Worm (Caenorhabditis elegans) whole organism, late embryonic: Measurements from ENCODE around the gene npr-16.

Experiments used
- K02D7.2 ChIP-seq: sonication (generic microtip); optimal IDR thresholded peaks from 2 replicates; lab custom pipeline; 2017; ENCODE audit warnings: mild to moderate bottlenecking, missing genetic modification characterization, missing compliant biosample characterization
- T23F11.4 ChIP-seq: fragments of 200-800 bp; sonication (Bioruptor generic); optimal IDR thresholded peaks from 2 replicates; lab custom pipeline; 2018; ENCODE audit warnings: mild to moderate bottlenecking, missing genetic modification characterization, missing compliant biosample characterization
- Y22D7AL.16 ChIP-seq: sonication (generic microtip); optimal IDR thresholded peaks from 2 replicates; lab custom pipeline; 2016; ENCODE audit warnings: missing genetic modification characterization, missing compliant biosample characterization
- ama-1 ChIP-seq: fragments of 150-350 bp; optimal IDR thresholded peaks from 2 replicates; lab custom pipeline; 2014
- ceh-19 ChIP-seq: fragments of 200-800 bp; sonication (Bioruptor generic); optimal IDR thresholded peaks from 2 replicates; lab custom pipeline; 2018; ENCODE audit warnings: mild to moderate bottlenecking, missing genetic modification characterization, missing compliant biosample characterization
- ceh-2 ChIP-seq: sonication (generic microtip); optimal IDR thresholded peaks from 2 replicates; lab custom pipeline; 2016; ENCODE audit warnings: missing genotype, missing genetic modification characterization, missing compliant biosample characterization
- ceh-22 ChIP-seq: sonication (generic microtip); optimal IDR thresholded peaks from 2 replicates; lab custom pipeline; 2017; ENCODE audit warnings: missing biosample characterization, missing genetic modification characterization
- ceh-24 ChIP-seq: sonication (generic microtip); optimal IDR thresholded peaks from 2 replicates; lab custom pipeline; 2016; ENCODE audit warnings: mild to moderate bottlenecking, missing genetic modification characterization, missing compliant biosample characterization
- ceh-30 ChIP-seq: fragments of 150-350 bp; optimal IDR thresholded peaks from 2 replicates; lab custom pipeline; 2014; ENCODE audit warnings: missing biosample characterization, missing genetic modification characterization
- ceh-31 ChIP-seq: sonication (generic microtip); optimal IDR thresholded peaks from 2 replicates; lab custom pipeline; 2016; ENCODE audit warnings: missing genetic modification characterization, missing compliant biosample characterization
- ceh-34 ChIP-seq: sonication (generic microtip); optimal IDR thresholded peaks from 2 replicates; lab custom pipeline; 2016; ENCODE audit warnings: mild to moderate bottlenecking, missing genetic modification characterization, missing compliant biosample characterization
- ceh-45 ChIP-seq: fragments of 200-800 bp; sonication (Bioruptor generic); IDR thresholded peaks from 2 replicates; pipeline ENCODE4 v1.3.6; 2022; ENCODE audit warnings: missing genetic modification reagents, missing genetic modification characterization, missing compliant biosample characterization
- ceh-48 ChIP-seq: sonication (generic microtip); optimal IDR thresholded peaks from 2 replicates; lab custom pipeline; 2016; ENCODE audit warnings: missing genetic modification characterization, inconsistent platforms, missing compliant biosample characterization
- ceh-6 ChIP-seq: fragments of 200-800 bp; sonication (Bioruptor generic); optimal IDR thresholded peaks from 2 replicates; lab custom pipeline; 2018; ENCODE audit warnings: mild to moderate bottlenecking, missing genetic modification characterization, missing compliant biosample characterization
- dve-1 ChIP-seq: sonication (generic microtip); optimal IDR thresholded peaks from 2 replicates; lab custom pipeline; 2017; ENCODE audit warnings: antibody characterized with exemption, mild to moderate bottlenecking, missing genetic modification characterization, missing compliant biosample characterization
- elt-4 ChIP-seq: sonication (generic microtip); optimal IDR thresholded peaks from 2 replicates; lab custom pipeline; 2016; ENCODE audit warnings: missing genetic modification characterization, missing compliant biosample characterization
- ets-4 ChIP-seq: sonication (generic microtip); optimal IDR thresholded peaks from 2 replicates; lab custom pipeline; 2016; ENCODE audit warnings: missing genetic modification characterization, missing compliant biosample characterization
- fax-1 ChIP-seq: sonication (generic microtip); optimal IDR thresholded peaks from 2 replicates; lab custom pipeline; 2016; ENCODE audit warnings: missing genotype, missing genetic modification characterization, missing compliant biosample characterization
- fkh-10 ChIP-seq: fragments of 150-350 bp; optimal IDR thresholded peaks from 2 replicates; lab custom pipeline; 2014; ENCODE audit warnings: missing biosample characterization, missing genetic modification reagents, missing genetic modification characterization
- fkh-6 ChIP-seq: sonication (generic microtip); optimal IDR thresholded peaks from 2 replicates; lab custom pipeline; 2016; ENCODE audit warnings: missing genetic modification characterization, missing compliant biosample characterization
- gmeb-2 ChIP-seq: sonication (generic microtip); optimal IDR thresholded peaks from 2 replicates; lab custom pipeline; 2016; ENCODE audit warnings: missing genetic modification characterization, inconsistent platforms, missing compliant biosample characterization
- hlh-13 ChIP-seq: fragments of 200-800 bp; sonication (Bioruptor generic); optimal IDR thresholded peaks from 2 replicates; lab custom pipeline; 2018; ENCODE audit warnings: mild to moderate bottlenecking, missing genetic modification characterization, missing compliant biosample characterization
- hlh-15 ChIP-seq: sonication (generic microtip); optimal IDR thresholded peaks from 2 replicates; lab custom pipeline; 2016; ENCODE audit warnings: missing genetic modification characterization, missing compliant biosample characterization
- hlh-30 ChIP-seq: sonication (generic microtip); optimal IDR thresholded peaks from 2 replicates; lab custom pipeline; 2017; ENCODE audit warnings: antibody characterized with exemption, missing genetic modification characterization, missing compliant biosample characterization; ENCODE audit not compliant: insufficient read depth
- hlh-6 ChIP-seq: sonication (generic microtip); optimal IDR thresholded peaks from 2 replicates; lab custom pipeline; 2016; ENCODE audit warnings: missing genotype, missing genetic modification characterization, missing compliant biosample characterization
- hlh-8 ChIP-seq: sonication (generic microtip); optimal IDR thresholded peaks from 2 replicates; lab custom pipeline; 2016; ENCODE audit warnings: missing genotype, missing genetic modification characterization, missing compliant biosample characterization
- lin-11 ChIP-seq: fragments of 200-800 bp; sonication (Bioruptor generic); optimal IDR thresholded peaks from 2 replicates; lab custom pipeline; 2018; ENCODE audit warnings: mild to moderate bottlenecking, missing genetic modification characterization, missing compliant biosample characterization
- nfya-1 ChIP-seq: sonication (generic microtip); optimal IDR thresholded peaks from 2 replicates; lab custom pipeline; 2017; ENCODE audit warnings: missing genetic modification characterization, mild to moderate bottlenecking, missing compliant biosample characterization, antibody characterized with exemption, moderate library complexity
- nhr-11 ChIP-seq: fragments of 150-350 bp; optimal IDR thresholded peaks from 2 replicates; lab custom pipeline; 2014; ENCODE audit warnings: missing biosample characterization, missing genetic modification characterization
- nhr-232 ChIP-seq: sonication (generic microtip); optimal IDR thresholded peaks from 2 replicates; lab custom pipeline; 2016; ENCODE audit warnings: missing genetic modification characterization, missing compliant biosample characterization
- npax-4 ChIP-seq: sonication (generic microtip); optimal IDR thresholded peaks from 2 replicates; lab custom pipeline; 2016; ENCODE audit warnings: missing genetic modification characterization, missing compliant biosample characterization
- odd-2 ChIP-seq: sonication (generic microtip); optimal IDR thresholded peaks from 2 replicates; lab custom pipeline; 2017; ENCODE audit warnings: antibody characterized with exemption, mild to moderate bottlenecking, missing genetic modification characterization, missing compliant biosample characterization
- pag-3 ChIP-seq: sonication (generic microtip); optimal IDR thresholded peaks from 2 replicates; lab custom pipeline; 2016; ENCODE audit warnings: missing compliant biosample characterization, missing genetic modification characterization, borderline replicate concordance
- pat-9 ChIP-seq: fragments of 200-800 bp; sonication (Bioruptor generic); optimal IDR thresholded peaks from 2 replicates; lab custom pipeline; 2018; ENCODE audit warnings: mild to moderate bottlenecking, missing genetic modification characterization, moderate library complexity, missing compliant biosample characterization
- pax-1 ChIP-seq: fragments of 150-350 bp; optimal IDR thresholded peaks from 2 replicates; lab custom pipeline; 2014; ENCODE audit warnings: missing biosample characterization, missing genetic modification characterization
- pha-2 ChIP-seq: sonication (generic microtip); optimal IDR thresholded peaks from 2 replicates; lab custom pipeline; 2017; ENCODE audit warnings: mild to moderate bottlenecking, missing genetic modification characterization, missing compliant biosample characterization
- pqm-1 ChIP-seq: sonication (generic microtip); optimal IDR thresholded peaks from 2 replicates; lab custom pipeline; 2016; ENCODE audit warnings: missing genetic modification characterization, missing compliant biosample characterization
- pros-1 ChIP-seq: fragments of 150-350 bp; optimal IDR thresholded peaks from 2 replicates; lab custom pipeline; 2014; ENCODE audit warnings: missing biosample characterization, missing genetic modification reagents, missing genetic modification characterization
- ref-2 ChIP-seq: sonication (generic microtip); optimal IDR thresholded peaks from 2 replicates; lab custom pipeline; 2016; ENCODE audit warnings: missing genetic modification characterization, missing compliant biosample characterization
- rnt-1 ChIP-seq: sonication (generic microtip); optimal IDR thresholded peaks from 2 replicates; lab custom pipeline; 2016; ENCODE audit warnings: missing genetic modification characterization, missing compliant biosample characterization
- sdc-2 ChIP-seq: sonication (generic microtip); optimal IDR thresholded peaks from 2 replicates; lab custom pipeline; 2016; ENCODE audit warnings: missing genotype, missing genetic modification characterization, missing compliant biosample characterization
- sox-4 ChIP-seq: sonication (generic microtip); optimal IDR thresholded peaks from 2 replicates; lab custom pipeline; 2017; ENCODE audit warnings: mild to moderate bottlenecking, missing genetic modification characterization, inconsistent platforms, missing compliant biosample characterization
- syd-9 ChIP-seq: sonication (generic microtip); optimal IDR thresholded peaks from 2 replicates; lab custom pipeline; 2016; ENCODE audit warnings: mild to moderate bottlenecking, missing genetic modification characterization, moderate library complexity, missing compliant biosample characterization
- tbx-2 ChIP-seq: sonication (generic microtip); optimal IDR thresholded peaks from 2 replicates; lab custom pipeline; 2016; ENCODE audit warnings: missing genetic modification characterization, missing compliant biosample characterization
- ttx-3 ChIP-seq: sonication (generic microtip); optimal IDR thresholded peaks from 2 replicates; lab custom pipeline; 2016; ENCODE audit warnings: missing genetic modification reagents, missing genetic modification characterization, missing compliant biosample characterization
- unc-3 ChIP-seq, 2 experiments: fragments of 200-800 bp in 1 of 2; sonication (Bioruptor generic) in 1 of 2; sonication (generic microtip) in 1 of 2; conservative IDR thresholded peaks in 1 of 2; optimal IDR thresholded peaks in 1 of 2; 2 replicates each; pipeline versions ENCODE4 v1.3.6 to Lab custom; 2016 to 2022; ENCODE audit warnings: missing compliant biosample characterization in 2 of 2, missing genetic modification characterization in 2 of 2, missing genetic modification reagents in 1 of 2
- unc-42 ChIP-seq: sonication (generic microtip); optimal IDR thresholded peaks from 2 replicates; lab custom pipeline; 2016; ENCODE audit warnings: missing genotype, missing genetic modification characterization, missing compliant biosample characterization
- unc-55 ChIP-seq: sonication (generic microtip); optimal IDR thresholded peaks from 2 replicates; lab custom pipeline; 2017; ENCODE audit warnings: missing biosample characterization, missing genetic modification reagents, missing genetic modification characterization
- unc-86 ChIP-seq: sonication (generic microtip); optimal IDR thresholded peaks from 2 replicates; lab custom pipeline; 2016; ENCODE audit warnings: missing genetic modification characterization, missing compliant biosample characterization
- zip-5 ChIP-seq: sonication (generic microtip); optimal IDR thresholded peaks from 2 replicates; lab custom pipeline; 2016; ENCODE audit warnings: missing genetic modification characterization, missing compliant biosample characterization

Gene npr-16

DNA sequence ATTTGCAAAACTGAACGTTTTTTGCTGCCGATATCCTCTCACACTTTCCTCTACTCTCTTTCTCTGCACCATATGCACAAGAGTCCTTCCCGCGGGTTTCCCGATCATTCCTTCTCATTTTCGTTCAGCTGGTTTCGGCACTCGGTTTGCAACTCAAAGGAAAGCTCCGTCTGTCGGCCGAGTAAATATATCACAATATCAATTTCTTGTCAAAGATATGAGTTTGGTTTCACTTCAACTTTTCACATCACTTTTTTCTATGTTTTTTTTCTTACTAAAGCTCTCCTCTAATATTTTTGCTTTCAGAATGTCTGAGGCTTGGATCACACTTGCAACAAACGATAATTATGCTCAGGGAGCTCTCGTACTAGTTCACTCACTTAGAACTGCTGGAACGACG lies 18.7 kb downstream of the npr-16 start, which contains the start of gene gyg-1:
Gene gyg-1 (plus strand): TSS at position 301 of the 400 bp plus-strand sequence.
- TF ChIP-seq nhr-232 (peak; percentile 9), ref-2 (no peak)

DNA sequence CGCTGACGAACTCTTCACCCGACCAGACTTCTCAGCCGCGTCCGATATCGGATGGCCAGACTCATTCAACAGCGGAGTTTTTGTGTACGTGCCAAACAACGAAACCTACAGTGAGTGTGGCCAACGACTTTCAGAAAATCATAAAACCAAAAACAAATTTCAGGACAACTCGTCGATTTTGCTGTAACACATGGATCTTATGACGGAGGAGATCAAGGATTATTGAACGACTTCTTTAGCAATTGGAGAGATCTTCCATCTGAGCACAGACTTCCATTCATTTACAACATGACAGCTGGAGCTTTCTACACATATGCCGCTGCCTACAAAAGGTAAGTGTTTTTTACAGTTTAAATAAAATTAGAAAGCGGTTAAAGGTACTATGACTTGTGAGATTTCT lies 19.5 kb downstream of the npr-16 start:
- TF ChIP-seq unc-55 (GFP tag; lab: Kevin White, UChicago) (no peak), hlh-13 (GFP tag; lab: Kevin White, UChicago) (no peak)

DNA sequence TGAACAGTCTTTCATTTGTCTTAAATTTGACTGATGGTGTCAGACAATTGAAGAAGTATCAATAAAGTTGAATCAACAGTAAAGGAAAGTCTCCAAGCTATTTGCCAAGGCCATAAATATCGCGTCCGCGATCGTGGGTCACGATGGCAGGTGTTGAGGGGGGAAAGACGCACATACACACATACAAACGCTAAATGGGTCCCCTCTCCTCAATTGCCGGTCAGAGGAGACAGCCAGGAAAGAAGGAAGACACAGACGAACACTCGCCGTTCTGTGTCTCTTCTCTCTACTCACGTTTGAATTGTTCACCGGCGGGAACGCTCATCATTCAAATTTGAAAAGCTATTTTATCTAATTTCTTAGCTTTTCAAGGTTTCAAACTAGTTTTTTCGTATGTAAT lies 22.3 kb downstream of the npr-16 start:
- TF ChIP-seq ceh-34 (tag; lab: Kevin White, UChicago) = no peak
- TF ChIP-seq nhr-11 (tag; lab: Kevin White, UChicago) = no peak
- TF ChIP-seq ceh-6 = no peak
- TF ChIP-seq pax-1 (tag; lab: Kevin White, UChicago) = no peak
- no peak for TF ChIP-seq ceh-19 (GFP tag; lab: Kevin White, UChicago)
- peak; percentile 25 for TF ChIP-seq nfya-1 (tag; lab: Kevin White, UChicago)
- TF ChIP-seq fkh-10 (GFP tag; lab: Kevin White, UChicago) = no peak
- no peak for TF ChIP-seq unc-86 (tag; lab: Kevin White, UChicago)
- peak; percentile 61 for TF ChIP-seq hlh-30 (tag; lab: Kevin White, UChicago)
- TF ChIP-seq ceh-48 (tag; lab: Kevin White, UChicago) = no peak
- TF ChIP-seq lin-11 (tag; lab: Kevin White, UChicago) = no peak
- no peak for TF ChIP-seq npax-4 (tag; lab: Kevin White, UChicago)
- TF ChIP-seq unc-3 (GFP tag; conservative IDR thresholded peaks at IDR 0.05; lab: Robert Waterston, UW) = no peak
- no peak for TF ChIP-seq unc-3 (tag; optimal IDR thresholded peaks at IDR 0.05; lab: Kevin White, UChicago)
- TF ChIP-seq Y22D7AL.16 (tag; lab: Kevin White, UChicago) = no peak
- TF ChIP-seq dve-1 (tag; lab: Kevin White, UChicago) = no peak
- no peak for TF ChIP-seq elt-4 (tag; lab: Kevin White, UChicago)
- peak; percentile 11 for TF ChIP-seq tbx-2 (tag; lab: Kevin White, UChicago)
- peak; percentile 22 for TF ChIP-seq rnt-1 (tag; lab: Kevin White, UChicago)
- TF ChIP-seq ref-2 = peak; percentile 44
- no peak for TF ChIP-seq pat-9 (tag; lab: Kevin White, UChicago)
- no peak for TF ChIP-seq fax-1
- TF ChIP-seq hlh-8 = no peak
- no peak for TF ChIP-seq odd-2 (tag; lab: Kevin White, UChicago)
- no peak for TF ChIP-seq ceh-45
- no peak for TF ChIP-seq pqm-1 (tag; lab: Kevin White, UChicago)
- TF ChIP-seq fkh-6 (tag; lab: Kevin White, UChicago) = no peak
- no peak for TF ChIP-seq ceh-22
- no peak for TF ChIP-seq zip-5 (tag; lab: Kevin White, UChicago)
- TF ChIP-seq sdc-2 (tag; lab: Kevin White, UChicago) = no peak
- no peak for TF ChIP-seq ama-1
- TF ChIP-seq pag-3 = no peak
- TF ChIP-seq T23F11.4 (GFP tag; lab: Kevin White, UChicago) = no peak
- TF ChIP-seq K02D7.2 (tag; lab: Kevin White, UChicago) = no peak
- no peak for TF ChIP-seq syd-9 (tag; lab: Kevin White, UChicago)
- no peak for TF ChIP-seq hlh-13 (GFP tag; lab: Kevin White, UChicago)
- no peak for TF ChIP-seq hlh-15 (tag; lab: Kevin White, UChicago)
- TF ChIP-seq ets-4 (tag; lab: Kevin White, UChicago) = no peak
- no peak for TF ChIP-seq ttx-3 (tag; lab: Kevin White, UChicago)
- TF ChIP-seq sox-4 (tag; lab: Kevin White, UChicago) = no peak
- no peak for TF ChIP-seq gmeb-2 (tag; lab: Kevin White, UChicago)
- peak; percentile 66 for TF ChIP-seq ceh-31 (tag; lab: Kevin White, UChicago)
- no peak for TF ChIP-seq ceh-2
- no peak for TF ChIP-seq ceh-30
- TF ChIP-seq unc-42 (tag; lab: Kevin White, UChicago) = peak; percentile 25
- no peak for TF ChIP-seq hlh-6 (tag; lab: Kevin White, UChicago)
- TF ChIP-seq pha-2 (tag; lab: Kevin White, UChicago) = no peak
- no peak for TF ChIP-seq pros-1 (tag; lab: Kevin White, UChicago)
- TF ChIP-seq ceh-24 (tag; lab: Kevin White, UChicago) = no peak
